Worm (Caenorhabditis elegans): Measurements from ENCODE around the gene sri-18.

The sri-18 gene

ce11 chrV:10285853-10286252 lies 25.5 kb upstream of the sri-18 start:
- no peak for TF ChIP-seq T26A5.8 (tag; optimal IDR thresholded peaks at IDR 0.05)
- no peak for TF ChIP-seq athp-1 (tag; optimal IDR thresholded peaks at IDR 0.05)
- TF ChIP-seq somi-1 (GFP tag; optimal IDR thresholded peaks at IDR 0.05), result no peak
- TF ChIP-seq efl-1 (GFP tag; optimal IDR thresholded peaks at IDR 0.05), result no peak
- TF ChIP-seq lag-1 (GFP tag; IDR thresholded peaks at IDR 0.05), result no peak
- no peak for TF ChIP-seq attf-3 (GFP tag; conservative IDR thresholded peaks at IDR 0.05)
- no peak for TF ChIP-seq B0019.2 (GFP tag; conservative IDR thresholded peaks at IDR 0.05)
- TF ChIP-seq mcd-1 (GFP tag; IDR thresholded peaks at IDR 0.05), result no peak
- TF ChIP-seq lin-35 (GFP tag; optimal IDR thresholded peaks at IDR 0.05), result no peak
- no peak for TF ChIP-seq madf-6 (GFP tag; IDR thresholded peaks at IDR 0.05)
- TF ChIP-seq F52B5.7 (tag; optimal IDR thresholded peaks at IDR 0.05), result no peak
- no peak for TF ChIP-seq F57A8.1 (GFP tag; optimal IDR thresholded peaks at IDR 0.05)
- no peak for TF ChIP-seq rpc-1 (optimal IDR thresholded peaks at IDR 0.05)
- TF ChIP-seq rpc-1 (tag; optimal IDR thresholded peaks at IDR 0.05), result no peak
- no peak for TF ChIP-seq nfya-2 (GFP tag; IDR thresholded peaks at IDR 0.05)
- no peak for TF ChIP-seq ztf-18 (tag; optimal IDR thresholded peaks at IDR 0.05)
- TF ChIP-seq F39B2.1 (GFP tag; IDR thresholded peaks at IDR 0.05), result no peak
- TF ChIP-seq lin-26 (GFP tag; IDR thresholded peaks at IDR 0.05), result no peak
- TF ChIP-seq let-526 (GFP tag; IDR thresholded peaks at IDR 0.05), result no peak

- no peak for TF ChIP-seq ztf-18 (tag; optimal IDR thresholded peaks at IDR 0.05)
Observed at ce11 chrV:10283444-10283843, 23.1 kb upstream of the sri-18 start, which contains the start of gene lys-3. TSS of gene lys-3 (minus strand) at chrV:10283544.

- TF ChIP-seq unc-62 (GFP tag; optimal IDR thresholded peaks at IDR 0.05) (peak; percentile 12), nhr-80 (tag; optimal IDR thresholded peaks at IDR 0.05) (peak; percentile 82), gei-17 (GFP tag; optimal IDR thresholded peaks at IDR 0.05) (no peak), hmg-1.2 (GFP tag; IDR thresholded peaks at IDR 0.05) (no peak)
Observed at ce11 chrV:10281374-10281773, 21.0 kb upstream of the sri-18 start, which contains the start of gene lys-2. TSS of gene lys-2 (minus strand) at chrV:10281474.

- TF ChIP-seq nhr-80 (tag; optimal IDR thresholded peaks at IDR 0.05) (peak; percentile 43), chd-7 (tag; optimal IDR thresholded peaks at IDR 0.05) (no peak)
Observed at ce11 chrV:10280112-10280511, 19.8 kb upstream of the sri-18 start.

ce11 chrV:10277579-10277978 lies 17.2 kb upstream of the sri-18 start, which contains the start of gene lys-1:
TSS of gene lys-1 (plus strand) at chrV:10277904.
- peak; percentile 70 for TF ChIP-seq nhr-80 (tag; optimal IDR thresholded peaks at IDR 0.05)
- no peak for TF ChIP-seq sdz-38 (tag; optimal IDR thresholded peaks at IDR 0.05)
- TF ChIP-seq F49E8.2 (tag; optimal IDR thresholded peaks at IDR 0.05; ENCODE audit: insufficient read depth), result no peak
- TF ChIP-seq ZK185.1 (tag; optimal IDR thresholded peaks at IDR 0.05; ENCODE audit: poor library complexity, severe bottlenecking), result peak; percentile 13
- TF ChIP-seq snpc-4 (GFP tag; optimal IDR thresholded peaks at IDR 0.05), result no peak
- TF ChIP-seq snpc-4 (tag; optimal IDR thresholded peaks at IDR 0.05), result no peak
- no peak for TF ChIP-seq tbx-9 (tag; optimal IDR thresholded peaks at IDR 0.05; ENCODE audit: borderline replicate concordance)
- TF ChIP-seq F57A8.1 (GFP tag; optimal IDR thresholded peaks at IDR 0.05), result no peak
- no peak for TF ChIP-seq madf-10 (tag; optimal IDR thresholded peaks at IDR 0.05)
- TF ChIP-seq ccch-3 (GFP tag; optimal IDR thresholded peaks at IDR 0.05), result no peak
- no peak for TF ChIP-seq rpc-1 (optimal IDR thresholded peaks at IDR 0.05)
- no peak for TF ChIP-seq rpc-1 (tag; optimal IDR thresholded peaks at IDR 0.05)
- no peak for TF ChIP-seq ceh-100 (GFP tag; IDR thresholded peaks at IDR 0.05)
